Fruit fly (Drosophila melanogaster): Measurements from ENCODE around the gene Muc26B.

The Muc26B gene

dm6 chr2L:6172996-6173395 lies 21.2 kb downstream of the Muc26B start:
- TF ChIP-seq CG8159 (tag; optimal IDR thresholded peaks at IDR 0.05) (no peak), CG12605 (GFP tag; IDR thresholded peaks at IDR 0.05) (no peak), rn (GFP tag; IDR thresholded peaks at IDR 0.05) (no peak), gl (tag; optimal IDR thresholded peaks at IDR 0.05) (no peak), CG15710 (tag; optimal IDR thresholded peaks at IDR 0.05) (no peak), CG14655 (GFP tag; optimal IDR thresholded peaks at IDR 0.05) (no peak), CG8301 (tag; optimal IDR thresholded peaks at IDR 0.05) (no peak), CG10348 (GFP tag; IDR thresholded peaks at IDR 0.05) (no peak), CG34367 (tag; optimal IDR thresholded peaks at IDR 0.05) (no peak), CG13204 (GFP tag; optimal IDR thresholded peaks at IDR 0.05) (no peak), EcR (GFP tag; optimal IDR thresholded peaks at IDR 0.05) (no peak), Snoo (tag; optimal IDR thresholded peaks at IDR 0.05) (no peak), Ets98B (GFP tag; IDR thresholded peaks at IDR 0.05) (no peak), CG32121 (GFP tag; IDR thresholded peaks at IDR 0.05) (no peak), Pif1B (GFP tag; optimal IDR thresholded peaks at IDR 0.05) (no peak)

dm6 chr2L:6176408-6176807 lies 24.6 kb downstream of the Muc26B start:
- TF ChIP-seq CG8301 (tag; optimal IDR thresholded peaks at IDR 0.05) (no peak), CG34367 (tag; optimal IDR thresholded peaks at IDR 0.05) (no peak), EcR (GFP tag; optimal IDR thresholded peaks at IDR 0.05) (no peak), Pif1B (GFP tag; optimal IDR thresholded peaks at IDR 0.05) (no peak)

dm6 chr2L:6177141-6177540 lies 25.4 kb downstream of the Muc26B start:
- TF ChIP-seq CG14655 (GFP tag; optimal IDR thresholded peaks at IDR 0.05) = no peak
- no peak for TF ChIP-seq CG34367 (tag; optimal IDR thresholded peaks at IDR 0.05)
- no peak for TF ChIP-seq Pif1B (GFP tag; optimal IDR thresholded peaks at IDR 0.05)
- TF ChIP-seq EcR (GFP tag; optimal IDR thresholded peaks at IDR 0.05) = no peak
- TF ChIP-seq gl (tag; optimal IDR thresholded peaks at IDR 0.05) = no peak
- no peak for TF ChIP-seq CG4496 (GFP tag; IDR thresholded peaks at IDR 0.05)
- TF ChIP-seq CG13204 (GFP tag; optimal IDR thresholded peaks at IDR 0.05) = no peak
- TF ChIP-seq CG10348 (GFP tag; IDR thresholded peaks at IDR 0.05) = no peak
- TF ChIP-seq Ets98B (GFP tag; IDR thresholded peaks at IDR 0.05) = no peak
- no peak for TF ChIP-seq D1 (tag; optimal IDR thresholded peaks at IDR 0.05)

- TF ChIP-seq CG32121 (GFP tag; IDR thresholded peaks at IDR 0.05) = no peak
- TF ChIP-seq CG4496 (GFP tag; IDR thresholded peaks at IDR 0.05) = no peak
- TF ChIP-seq CG8159 (tag; optimal IDR thresholded peaks at IDR 0.05) = no peak
- no peak for TF ChIP-seq CG15710 (tag; optimal IDR thresholded peaks at IDR 0.05)
- no peak for TF ChIP-seq rn (GFP tag; IDR thresholded peaks at IDR 0.05)
- no peak for TF ChIP-seq fd96Ca (GFP tag; IDR thresholded peaks at IDR 0.05)
- TF ChIP-seq D1 (tag; optimal IDR thresholded peaks at IDR 0.05) = no peak
- no peak for TF ChIP-seq CG14655 (GFP tag; optimal IDR thresholded peaks at IDR 0.05)
- TF ChIP-seq CG8301 (tag; optimal IDR thresholded peaks at IDR 0.05) = no peak
- TF ChIP-seq CG34367 (tag; optimal IDR thresholded peaks at IDR 0.05) = no peak
- no peak for TF ChIP-seq CG9948 (tag; optimal IDR thresholded peaks at IDR 0.05)
- TF ChIP-seq Ets98B (GFP tag; IDR thresholded peaks at IDR 0.05) = no peak; the same call in 1 of the 2 replicates
- no peak for TF ChIP-seq CG13204 (GFP tag; optimal IDR thresholded peaks at IDR 0.05)
- TF ChIP-seq CG10348 (GFP tag; IDR thresholded peaks at IDR 0.05) = no peak
- no peak for TF ChIP-seq CG12605 (GFP tag; IDR thresholded peaks at IDR 0.05)
- no peak for TF ChIP-seq Snoo (tag; optimal IDR thresholded peaks at IDR 0.05)
- TF ChIP-seq gl (tag; optimal IDR thresholded peaks at IDR 0.05) = no peak
- TF ChIP-seq CG17806 (tag; optimal IDR thresholded peaks at IDR 0.05) = no peak
- no peak for TF ChIP-seq EcR (GFP tag; optimal IDR thresholded peaks at IDR 0.05)
- no peak for TF ChIP-seq Pif1A (GFP tag; optimal IDR thresholded peaks at IDR 0.05)
These were observed 26.5 kb downstream of the Muc26B start for dm6 chr2L:6178118-6178739.

dm6 chr2L:6178740-6179633 lies 27.2 kb downstream of the Muc26B start, which contains the start of gene smal:
smal (plus strand) TSS chr2L:6179133.
- peak; percentile 7 for TF ChIP-seq EcR (GFP tag; optimal IDR thresholded peaks at IDR 0.05)
- peak; percentile 71; the same call in 2 of the 3 replicates for TF ChIP-seq CG4496 (GFP tag; IDR thresholded peaks at IDR 0.05)
- no peak for TF ChIP-seq CG8301 (tag; optimal IDR thresholded peaks at IDR 0.05)
- peak; percentile 11 for TF ChIP-seq Snoo (tag; optimal IDR thresholded peaks at IDR 0.05)
- TF ChIP-seq CG12605 (GFP tag; IDR thresholded peaks at IDR 0.05) = peak; percentile 69
- peak; percentile 16; the same call in 1 of the 2 replicates for TF ChIP-seq Ets98B (GFP tag; IDR thresholded peaks at IDR 0.05)
- TF ChIP-seq gl (tag; optimal IDR thresholded peaks at IDR 0.05) = no peak
- peak; percentile 4 for TF ChIP-seq D1 (tag; optimal IDR thresholded peaks at IDR 0.05)
- TF ChIP-seq Pif1A (GFP tag; optimal IDR thresholded peaks at IDR 0.05) = no peak
- no peak for TF ChIP-seq fd96Ca (GFP tag; IDR thresholded peaks at IDR 0.05)
- peak; percentile 13 for TF ChIP-seq Pif1B (GFP tag; optimal IDR thresholded peaks at IDR 0.05)
- peak; percentile 13 for TF ChIP-seq CG14655 (GFP tag; optimal IDR thresholded peaks at IDR 0.05)
- TF ChIP-seq CG32121 (GFP tag; IDR thresholded peaks at IDR 0.05) = peak; percentile 48; the same call in 1 of the 2 replicates
- TF ChIP-seq CG13204 (GFP tag; optimal IDR thresholded peaks at IDR 0.05) = peak; percentile 27

- no peak for TF ChIP-seq Snoo (tag; optimal IDR thresholded peaks at IDR 0.05)
- TF ChIP-seq Ets98B (GFP tag; IDR thresholded peaks at IDR 0.05) = no peak
- TF ChIP-seq CG4496 (GFP tag; IDR thresholded peaks at IDR 0.05) = no peak
- TF ChIP-seq CG17806 (tag; optimal IDR thresholded peaks at IDR 0.05) = no peak
- no peak for TF ChIP-seq CG34367 (tag; optimal IDR thresholded peaks at IDR 0.05)
- TF ChIP-seq gl (tag; optimal IDR thresholded peaks at IDR 0.05) = no peak
- TF ChIP-seq Pif1A (GFP tag; optimal IDR thresholded peaks at IDR 0.05) = no peak
- no peak for TF ChIP-seq EcR (GFP tag; optimal IDR thresholded peaks at IDR 0.05)
- TF ChIP-seq Pif1B (GFP tag; optimal IDR thresholded peaks at IDR 0.05) = no peak
- TF ChIP-seq CG8159 (tag; optimal IDR thresholded peaks at IDR 0.05) = no peak
- no peak for TF ChIP-seq fd96Ca (GFP tag; IDR thresholded peaks at IDR 0.05)
- no peak for TF ChIP-seq CG15710 (tag; optimal IDR thresholded peaks at IDR 0.05)
- TF ChIP-seq rn (GFP tag; IDR thresholded peaks at IDR 0.05) = no peak
- no peak for TF ChIP-seq CG10348 (GFP tag; IDR thresholded peaks at IDR 0.05)
- TF ChIP-seq D1 (tag; optimal IDR thresholded peaks at IDR 0.05) = no peak
- TF ChIP-seq CG13204 (GFP tag; optimal IDR thresholded peaks at IDR 0.05) = no peak
- TF ChIP-seq CG9948 (tag; optimal IDR thresholded peaks at IDR 0.05) = no peak
These were observed 28.2 kb downstream of the Muc26B start for dm6 chr2L:6179990-6180389.
